Fruit fly (Drosophila melanogaster) whole organism, embryonic: Measurements from ENCODE around the gene CG16959.

ENCODE experiments used
- Atf-2 ChIP-seq: fragments of 200-800 bp; sonication (Bioruptor generic); optimal IDR thresholded peaks from 2 replicates; lab custom pipeline; 2016; ENCODE audit warnings: missing biosample characterization, missing genetic modification characterization
- Atf6 ChIP-seq: fragments of 200-800 bp; sonication (Bioruptor generic); IDR thresholded peaks from 2 replicates; pipeline ENCODE4 v1.3.6; 2022; ENCODE audit warnings: missing biosample characterization, missing genetic modification characterization
- CG10366 ChIP-seq: fragments of 200-800 bp; sonication (Bioruptor generic); IDR thresholded peaks from 2 replicates; pipeline ENCODE4 v1.3.6; 2022; ENCODE audit warnings: missing biosample characterization, missing genetic modification characterization
- CG10543 ChIP-seq: fragments of 200-800 bp; sonication (Bioruptor generic); optimal IDR thresholded peaks from 3 replicates; lab custom pipeline; 2017; ENCODE audit warnings: missing biosample characterization, mild to moderate bottlenecking, missing genetic modification characterization, moderate library complexity
- CG10959 ChIP-seq: fragments of 200-800 bp; sonication (Bioruptor generic); IDR thresholded peaks from 2 replicates; pipeline ENCODE4 v1.3.6; 2022; ENCODE audit warnings: missing biosample characterization, missing genetic modification characterization
- CG11695 ChIP-seq: fragments of 200-800 bp; sonication (Bioruptor generic); IDR thresholded peaks from 3 replicates; pipeline ENCODE4 v1.3.6; 2022; ENCODE audit warnings: missing biosample characterization, missing genetic modification characterization
- CG12104 ChIP-seq: fragments of 200-800 bp; sonication (Bioruptor generic); optimal IDR thresholded peaks from 3 replicates; lab custom pipeline; 2016; ENCODE audit warnings: missing biosample characterization, missing genetic modification characterization
- CG15479 ChIP-seq: fragments of 200-800 bp; sonication (Bioruptor generic); optimal IDR thresholded peaks from 3 replicates; lab custom pipeline; 2019; ENCODE audit warnings: missing biosample characterization, mild to moderate bottlenecking, missing genetic modification characterization, moderate library complexity
- CG2889 ChIP-seq: fragments of 200-800 bp; sonication (Bioruptor generic); IDR thresholded peaks from 3 replicates; pipeline ENCODE4 v1.3.6; 2022; ENCODE audit warnings: missing biosample characterization, missing genetic modification characterization
- CG34422 ChIP-seq: fragments of 200-800 bp; sonication (Bioruptor generic); IDR thresholded peaks from 3 replicates; pipeline ENCODE4 v1.3.6; 2022; ENCODE audit warnings: missing biosample characterization, missing genetic modification characterization
- CG4328 ChIP-seq: fragments of 200-800 bp; sonication (Bioruptor generic); optimal IDR thresholded peaks from 3 replicates; lab custom pipeline; 2017; ENCODE audit warnings: missing biosample characterization, missing genetic modification reagents, missing genetic modification characterization
- CG5180 ChIP-seq: fragments of 200-800 bp; sonication (Bioruptor generic); optimal IDR thresholded peaks from 3 replicates; lab custom pipeline; 2017; ENCODE audit warnings: missing biosample characterization, missing genetic modification characterization, mild to moderate bottlenecking, moderate library complexity, missing genetic modification reagents
- CG6813 ChIP-seq: fragments of 200-800 bp; sonication (Bioruptor generic); optimal IDR thresholded peaks from 2 replicates; lab custom pipeline; 2017; ENCODE audit warnings: missing biosample characterization, missing genetic modification characterization, mild to moderate bottlenecking, moderate library complexity, missing genetic modification reagents
- CG7839 ChIP-seq: fragments of 200-800 bp; sonication (Bioruptor generic); optimal IDR thresholded peaks from 3 replicates; lab custom pipeline; 2018; ENCODE audit warnings: missing biosample characterization, mild to moderate bottlenecking, missing genetic modification characterization, moderate library complexity
- CG8089 ChIP-seq: fragments of 200-800 bp; sonication (Bioruptor generic); optimal IDR thresholded peaks from 3 replicates; lab custom pipeline; 2016; ENCODE audit warnings: missing biosample characterization, missing genetic modification characterization
- CG9437 ChIP-seq: fragments of 200-800 bp; sonication (Bioruptor generic); optimal IDR thresholded peaks from 2 replicates; lab custom pipeline; 2018; ENCODE audit warnings: missing biosample characterization, mild to moderate bottlenecking, missing genetic modification characterization
- CG9609 ChIP-seq: fragments of 200-800 bp; sonication (Bioruptor generic); optimal IDR thresholded peaks from 3 replicates; lab custom pipeline; 2016; ENCODE audit warnings: missing biosample characterization, missing genetic modification characterization
- CrebB ChIP-seq: fragments of 200-800 bp; sonication (Bioruptor generic); optimal IDR thresholded peaks from 3 replicates; lab custom pipeline; 2018; ENCODE audit warnings: missing biosample characterization, mild to moderate bottlenecking, missing genetic modification characterization
- Dad ChIP-seq: fragments of 200-800 bp; sonication (Bioruptor generic); optimal IDR thresholded peaks from 3 replicates; lab custom pipeline; 2016; ENCODE audit warnings: missing biosample characterization, missing genetic modification characterization
- Dll ChIP-seq: fragments of 200-800 bp; sonication (Bioruptor generic); IDR thresholded peaks from 4 replicates; pipeline ENCODE4 v1.3.6; 2022; ENCODE audit warnings: missing biosample characterization, missing genetic modification characterization; ENCODE audit not compliant: partially characterized antibody
- HHEX ChIP-seq: fragments of 200-800 bp; sonication (Bioruptor generic); optimal IDR thresholded peaks from 3 replicates; lab custom pipeline; 2017; ENCODE audit warnings: missing biosample characterization, mild to moderate bottlenecking, missing genetic modification characterization, missing genetic modification reagents
- Hr3 ChIP-seq: fragments of 200-800 bp; sonication (Bioruptor generic); optimal IDR thresholded peaks from 3 replicates; lab custom pipeline; 2016; ENCODE audit warnings: missing biosample characterization, missing genetic modification characterization
- Hr78 ChIP-seq, 2 experiments: fragments of 200-800 bp in 1 of 2; fragments of >200 bp in 1 of 2; sonication (Bioruptor generic) in 1 of 2; optimal IDR thresholded peaks; 2 replicates each; lab custom pipeline; 2017 to 2019; ENCODE audit warnings: missing biosample characterization in 2 of 2, missing genetic modification characterization in 2 of 2, mild to moderate bottlenecking in 1 of 2, moderate library complexity in 1 of 2
- Jarid2 ChIP-seq: fragments of 200-800 bp; sonication (Bioruptor generic); optimal IDR thresholded peaks from 3 replicates; lab custom pipeline; 2017; ENCODE audit warnings: mild to moderate bottlenecking, missing biosample characterization, missing genetic modification reagents, missing genetic modification characterization
- Mrtf ChIP-seq: fragments of 200-800 bp; sonication (Bioruptor generic); IDR thresholded peaks from 3 replicates; pipeline ENCODE4 v1.3.6; 2022; ENCODE audit warnings: missing biosample characterization, missing genetic modification characterization
- Scr ChIP-seq: fragments of 200-800 bp; sonication (Bioruptor generic); IDR thresholded peaks from 2 replicates; pipeline ENCODE4 v1.3.6; 2022; ENCODE audit warnings: missing biosample characterization, missing genetic modification characterization; ENCODE audit not compliant: partially characterized antibody
- Sox100B ChIP-seq: fragments of 200-800 bp; sonication (Bioruptor generic); optimal IDR thresholded peaks from 3 replicates; lab custom pipeline; 2018; ENCODE audit warnings: missing biosample characterization, mild to moderate bottlenecking, missing genetic modification characterization
- Spps ChIP-seq: fragments of 200-800 bp; sonication (Bioruptor generic); optimal IDR thresholded peaks from 2 replicates; lab custom pipeline; 2018; ENCODE audit warnings: missing biosample characterization, mild to moderate bottlenecking, missing genetic modification characterization
- br ChIP-seq: fragments of >200 bp; optimal IDR thresholded peaks from 2 replicates; lab custom pipeline; 2017
- bsh ChIP-seq, 2 experiments: fragments of 200-800 bp; sonication (Bioruptor generic); optimal IDR thresholded peaks; 2 replicates each; lab custom pipeline; 2017 to 2018; ENCODE audit warnings: mild to moderate bottlenecking in 2 of 2, missing biosample characterization in 2 of 2, missing genetic modification characterization in 2 of 2, moderate library complexity in 1 of 2
- cad ChIP-seq: fragments of >200 bp; optimal IDR thresholded peaks from 2 replicates; lab custom pipeline; 2017; ENCODE audit warnings: missing biosample characterization, missing genetic modification characterization
- croc ChIP-seq: fragments of 200-800 bp; sonication (Bioruptor generic); conservative IDR thresholded peaks from 3 replicates; pipeline ENCODE4 v1.3.6; 2022; ENCODE audit warnings: missing biosample characterization, missing genetic modification characterization
- dan ChIP-seq: fragments of 200-800 bp; sonication (Bioruptor generic); IDR thresholded peaks from 2 replicates; pipeline ENCODE4 v1.3.6; 2022; ENCODE audit warnings: missing biosample characterization, missing genetic modification characterization
- danr ChIP-seq: fragments of 200-800 bp; sonication (Bioruptor generic); IDR thresholded peaks from 2 replicates; pipeline ENCODE4 v1.3.6; 2022; ENCODE audit warnings: missing biosample characterization, missing genetic modification characterization
- emc ChIP-seq: fragments of 200-800 bp; sonication (Bioruptor generic); optimal IDR thresholded peaks from 2 replicates; lab custom pipeline; 2016; ENCODE audit warnings: missing biosample characterization, missing genetic modification characterization
- esg ChIP-seq: fragments of 200-800 bp; sonication (Bioruptor generic); conservative IDR thresholded peaks from 2 replicates; pipeline ENCODE4 v1.3.6; 2022; ENCODE audit warnings: missing biosample characterization, missing genetic modification characterization
- eve ChIP-seq, 2 experiments: fragments of >200 bp; optimal IDR thresholded peaks; 2 replicates each; lab custom pipeline; 2017; ENCODE audit warnings: missing biosample characterization in 2 of 2, missing genetic modification characterization in 2 of 2
- fd102C ChIP-seq: fragments of 200-800 bp; sonication (Bioruptor generic); optimal IDR thresholded peaks from 2 replicates; lab custom pipeline; 2018; ENCODE audit warnings: missing biosample characterization, mild to moderate bottlenecking, missing genetic modification characterization, moderate library complexity
- gfzf ChIP-seq: fragments of 200-800 bp; sonication (Bioruptor generic); optimal IDR thresholded peaks from 2 replicates; lab custom pipeline; 2016; ENCODE audit warnings: missing biosample characterization, mild to moderate bottlenecking, missing genetic modification characterization, moderate library complexity
- hb ChIP-seq: fragments of 200-800 bp; sonication (Bioruptor generic); IDR thresholded peaks from 3 replicates; pipeline ENCODE4 v1.3.6; 2022; ENCODE audit warnings: missing biosample characterization, missing genetic modification characterization; ENCODE audit not compliant: partially characterized antibody
- nom ChIP-seq: fragments of 200-800 bp; sonication (Bioruptor generic); optimal IDR thresholded peaks from 2 replicates; lab custom pipeline; 2017; ENCODE audit warnings: missing biosample characterization, missing genetic modification characterization, mild to moderate bottlenecking, moderate library complexity, missing genetic modification reagents
- org-1 ChIP-seq: fragments of 200-800 bp; sonication (Bioruptor generic); optimal IDR thresholded peaks from 2 replicates; lab custom pipeline; 2017; ENCODE audit warnings: missing biosample characterization, missing genetic modification characterization
- otp ChIP-seq: fragments of 200-800 bp; sonication (Bioruptor generic); IDR thresholded peaks from 3 replicates; pipeline ENCODE4, ENCODE4 v1.3.6; 2022; ENCODE audit warnings: missing biosample characterization, missing genetic modification characterization
- pb ChIP-seq: fragments of 200-800 bp; sonication (Bioruptor generic); optimal IDR thresholded peaks from 3 replicates; lab custom pipeline; 2016; ENCODE audit warnings: missing biosample characterization, missing genetic modification characterization
- phol ChIP-seq: fragments of 200-800 bp; sonication (Bioruptor generic); optimal IDR thresholded peaks from 3 replicates; lab custom pipeline; 2018; ENCODE audit warnings: missing biosample characterization, mild to moderate bottlenecking, missing genetic modification characterization, moderate library complexity
- pum ChIP-seq: fragments of 200-800 bp; sonication (Bioruptor generic); optimal IDR thresholded peaks from 2 replicates; lab custom pipeline; 2016; ENCODE audit warnings: missing biosample characterization, missing genetic modification characterization
- sim ChIP-seq: fragments of 200-800 bp; sonication (Bioruptor generic); IDR thresholded peaks from 2 replicates; pipeline ENCODE4 v1.3.6; 2022; ENCODE audit warnings: missing biosample characterization, missing genetic modification characterization
- sqz ChIP-seq: fragments of 200-800 bp; sonication (Bioruptor generic); optimal IDR thresholded peaks from 3 replicates; lab custom pipeline; 2018; ENCODE audit warnings: missing biosample characterization, mild to moderate bottlenecking, missing genetic modification characterization
- sr ChIP-seq: fragments of 200-800 bp; sonication (Bioruptor generic); IDR thresholded peaks from 3 replicates; pipeline ENCODE4 v1.3.6; 2022; ENCODE audit warnings: missing biosample characterization, missing genetic modification characterization
- stc ChIP-seq: fragments of 200-800 bp; sonication (Bioruptor generic); IDR thresholded peaks from 2 replicates; pipeline ENCODE4 v1.3.6; 2022; ENCODE audit warnings: missing biosample characterization, missing genetic modification characterization
- tio ChIP-seq: fragments of 200-800 bp; sonication (Bioruptor generic); optimal IDR thresholded peaks from 2 replicates; lab custom pipeline; 2017; ENCODE audit warnings: missing biosample characterization, missing genetic modification characterization, inconsistent platforms

The CG16959 gene

DNA sequence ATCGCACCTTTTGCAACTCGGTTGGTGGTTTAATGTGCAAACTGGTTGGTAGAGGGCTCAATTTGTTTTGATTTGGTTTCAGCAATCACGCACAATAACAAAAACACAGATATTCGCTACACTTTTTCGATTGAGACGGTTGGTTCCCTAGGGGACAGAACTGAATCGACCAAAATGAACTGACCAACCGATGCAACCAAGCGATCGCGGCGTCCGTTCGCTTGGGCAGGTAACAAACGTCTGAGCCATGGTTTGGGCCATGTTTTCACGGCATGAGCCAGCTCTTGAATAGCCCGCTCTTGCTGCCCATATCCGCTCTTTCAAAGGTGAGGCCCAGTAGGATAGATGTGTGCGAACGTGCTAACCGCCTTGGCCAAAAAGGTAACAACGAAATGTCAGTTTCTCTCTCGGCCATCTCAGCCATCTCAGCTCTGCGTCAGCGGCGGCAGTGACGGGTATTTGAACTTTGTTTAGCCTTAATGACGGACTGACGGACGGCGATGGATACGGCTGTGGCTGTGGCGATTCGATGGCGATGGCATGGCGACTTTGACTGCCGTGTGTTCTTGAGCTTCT is at the start of gene CG16959 (continued):
- TF ChIP-seq br = no peak
- TF ChIP-seq otp (GFP tag; lab: Robert Waterston, UW) = peak; percentile 42; the same call in 1 of the 3 replicates
- no peak for TF ChIP-seq Spps (tag; lab: Kevin White, UChicago)
- TF ChIP-seq org-1 (GFP tag; lab: Kevin White, UChicago) = no peak
- no peak for TF ChIP-seq CG10959 (GFP tag; lab: Robert Waterston, UW)
- TF ChIP-seq croc (GFP tag; lab: Robert Waterston, UW) = no peak
- no peak for TF ChIP-seq CG10543 (GFP tag; lab: Kevin White, UChicago)
- TF ChIP-seq sr = no peak
- peak; percentile 43; the same call in 1 of the 2 replicates for TF ChIP-seq Atf6 (GFP tag; lab: Robert Waterston, UW)
- no peak for TF ChIP-seq Sox100B (GFP tag; lab: Kevin White, UChicago)
- TF ChIP-seq CG12104 (GFP tag; lab: Kevin White, UChicago) = no peak
- no peak for TF ChIP-seq danr (GFP tag; lab: Robert Waterston, UW)
- TF ChIP-seq eve (GFP tag; optimal IDR thresholded peaks at IDR 0.05; lab: Kevin White, UChicago) = no peak
- TF ChIP-seq sqz (GFP tag; lab: Kevin White, UChicago) = no peak
- TF ChIP-seq CG2889 (GFP tag; lab: Robert Waterston, UW) = no peak
- no peak for TF ChIP-seq CG9609 (GFP tag; lab: Kevin White, UChicago)
- no peak for TF ChIP-seq Scr (GFP tag; lab: Robert Waterston, UW)
- no peak for TF ChIP-seq dan (GFP tag; lab: Robert Waterston, UW)
- TF ChIP-seq Jarid2 (GFP tag; lab: Kevin White, UChicago) = peak; percentile 50
- TF ChIP-seq stc (GFP tag; lab: Robert Waterston, UW) = no peak
- no peak for TF ChIP-seq Dad (GFP tag; lab: Kevin White, UChicago)
- no peak for TF ChIP-seq CG7839 (tag; lab: Kevin White, UChicago)
- TF ChIP-seq cad (GFP tag; lab: Kevin White, UChicago) = no peak
- TF ChIP-seq Dll (GFP tag; lab: Robert Waterston, UW) = peak; percentile 47; the same call in 1 of the 4 replicates
- TF ChIP-seq sim (GFP tag; lab: Robert Waterston, UW) = no peak
- TF ChIP-seq CG15479 (GFP tag; lab: Kevin White, UChicago) = peak; percentile 55
- no peak for TF ChIP-seq bsh (GFP tag; optimal IDR thresholded peaks at IDR 0.05; lab: Kevin White, UChicago)
- TF ChIP-seq HHEX (GFP tag; lab: Kevin White, UChicago) = no peak
- no peak for TF ChIP-seq CG8089 (GFP tag; lab: Kevin White, UChicago)
- TF ChIP-seq Mrtf (GFP tag; lab: Robert Waterston, UW) = no peak
- TF ChIP-seq CG5180 (GFP tag; lab: Kevin White, UChicago) = no peak
- TF ChIP-seq CG34422 (GFP tag; lab: Robert Waterston, UW) = no peak
- TF ChIP-seq CG6813 (GFP tag; lab: Kevin White, UChicago) = no peak
- no peak for TF ChIP-seq nom (GFP tag; lab: Kevin White, UChicago)
- no peak for TF ChIP-seq Atf-2 (GFP tag; lab: Kevin White, UChicago)
- no peak for TF ChIP-seq gfzf (GFP tag; lab: Kevin White, UChicago)
- no peak for TF ChIP-seq CG10366 (GFP tag; lab: Robert Waterston, UW)
- no peak for TF ChIP-seq tio
- TF ChIP-seq Hr3 (GFP tag; lab: Kevin White, UChicago) = no peak
- TF ChIP-seq esg (GFP tag; lab: Robert Waterston, UW) = no peak
- peak in 1 of 2 experiments; percentile 64 for TF ChIP-seq Hr78 (GFP tag; optimal IDR thresholded peaks at IDR 0.05; lab: Kevin White, UChicago)
- no peak for TF ChIP-seq fd102C (GFP tag; lab: Kevin White, UChicago)
- peak; percentile 11 for TF ChIP-seq pb (GFP tag; lab: Kevin White, UChicago)
- no peak for TF ChIP-seq CG4328 (GFP tag; lab: Kevin White, UChicago)
- no peak for TF ChIP-seq emc
- no peak for TF ChIP-seq hb (GFP tag; lab: Robert Waterston, UW)
- no peak for TF ChIP-seq CG9437 (GFP tag; lab: Kevin White, UChicago)
- TF ChIP-seq pum (GFP tag; lab: Kevin White, UChicago) = no peak
- TF ChIP-seq phol = no peak
- no peak for TF ChIP-seq CG11695 (GFP tag; lab: Robert Waterston, UW)
- TF ChIP-seq CrebB (tag; lab: Kevin White, UChicago) = peak; percentile 22
